Worm (Caenorhabditis elegans) whole organism, midembryonic: ENCODE data around the gene ulp-2.

ENCODE experiments used
- T22C8.4 ChIP-seq: fragments of 200-800 bp; sonication (Bioruptor generic); IDR thresholded peaks from 2 replicates; pipeline ENCODE4 v1.3.6; 2022; ENCODE audit warnings: missing genetic modification characterization, missing compliant biosample characterization
- cog-1 ChIP-seq: sonication (generic microtip); optimal IDR thresholded peaks from 2 replicates; lab custom pipeline; 2016; ENCODE audit warnings: missing genetic modification characterization, missing compliant biosample characterization
- flt-1 ChIP-seq: fragments of 200-800 bp; sonication (Bioruptor generic); IDR thresholded peaks from 2 replicates; pipeline ENCODE4 v1.3.6; 2022; ENCODE audit warnings: missing genetic modification characterization, missing compliant biosample characterization
- klf-2 ChIP-seq: fragments of 200-800 bp; sonication (Bioruptor generic); conservative IDR thresholded peaks from 2 replicates; pipeline ENCODE4 v1.3.6; 2022; ENCODE audit warnings: missing genetic modification reagents, missing genetic modification characterization, missing compliant biosample characterization
- med-1 ChIP-seq: sonication (generic microtip); optimal IDR thresholded peaks from 2 replicates; lab custom pipeline; 2017; ENCODE audit warnings: missing genetic modification characterization, mild to moderate bottlenecking, missing compliant biosample characterization, antibody characterized with exemption, missing genetic modification reagents; ENCODE audit not compliant: insufficient read depth
- ref-1 ChIP-seq: fragments of 200-800 bp; sonication (Bioruptor generic); conservative IDR thresholded peaks from 2 replicates; pipeline ENCODE4 v1.3.6; 2022; ENCODE audit warnings: missing genetic modification reagents, missing genetic modification characterization, missing compliant biosample characterization
- tab-1 ChIP-seq: fragments of 200-800 bp; sonication (Bioruptor generic); IDR thresholded peaks from 2 replicates; pipeline ENCODE4 v1.3.6; 2022; ENCODE audit warnings: missing genetic modification characterization, missing compliant biosample characterization
- ztf-23 ChIP-seq: fragments of 200-800 bp; sonication (Bioruptor generic); IDR thresholded peaks from 2 replicates; pipeline ENCODE4 v1.3.6; 2022; ENCODE audit warnings: missing genetic modification reagents, missing genetic modification characterization, missing compliant biosample characterization
- ztf-29 ChIP-seq: fragments of 200-800 bp; sonication (Bioruptor generic); IDR thresholded peaks from 2 replicates; pipeline ENCODE4 v1.3.6; 2022; ENCODE audit warnings: missing genetic modification reagents, missing genetic modification characterization, missing compliant biosample characterization

Gene ulp-2

ce11 chrII:4959719-4960118, at the start of gene ulp-2:
TSS of gene ulp-2 (minus strand) at chrII:4959876.
- TF ChIP-seq tab-1 = no peak
- no peak for TF ChIP-seq cog-1 (tag; lab: Kevin White, UChicago)
- no peak for TF ChIP-seq med-1 (GFP tag; lab: Kevin White, UChicago)
- TF ChIP-seq ztf-23 (GFP tag; lab: Robert Waterston, UW) = 0 out of 2 replicates have a peak, but pooled peaks have one; percentile 19

ce11 chrII:5008033-5008432, 48.4 kb upstream of the ulp-2 start, which contains the start of gene F59A6.3:
TSS of gene F59A6.3 (plus strand) at chrII:5008333.
- TF ChIP-seq ztf-29 (GFP tag; lab: Robert Waterston, UW) = no peak
- TF ChIP-seq flt-1 (GFP tag; lab: Robert Waterston, UW) = no peak
- no peak for TF ChIP-seq T22C8.4 (GFP tag; lab: Robert Waterston, UW)
- TF ChIP-seq ref-1 = no peak
- TF ChIP-seq tab-1 = no peak
- TF ChIP-seq klf-2 (GFP tag; lab: Robert Waterston, UW) = no peak
- TF ChIP-seq med-1 (GFP tag; lab: Kevin White, UChicago) = no peak
- TF ChIP-seq cog-1 (tag; lab: Kevin White, UChicago) = no peak
- no peak for TF ChIP-seq ztf-23 (GFP tag; lab: Robert Waterston, UW)

ce11 chrII:5004781-5005180, 45.1 kb upstream of the ulp-2 start, which contains the start of gene F59A6.4:
TSS of gene F59A6.4 (plus strand) at chrII:5005081.
- TF ChIP-seq T22C8.4 (GFP tag; lab: Robert Waterston, UW) = no peak
- no peak for TF ChIP-seq klf-2 (GFP tag; lab: Robert Waterston, UW)
- no peak for TF ChIP-seq ztf-29 (GFP tag; lab: Robert Waterston, UW)
- no peak for TF ChIP-seq ref-1
- TF ChIP-seq cog-1 (tag; lab: Kevin White, UChicago) = no peak
- no peak for TF ChIP-seq flt-1 (GFP tag; lab: Robert Waterston, UW)
- no peak for TF ChIP-seq tab-1
- no peak for TF ChIP-seq ztf-23 (GFP tag; lab: Robert Waterston, UW)
- TF ChIP-seq med-1 (GFP tag; lab: Kevin White, UChicago) = no peak

- no peak for TF ChIP-seq ztf-29 (GFP tag; lab: Robert Waterston, UW)
- no peak for TF ChIP-seq med-1 (GFP tag; lab: Kevin White, UChicago)
- no peak for TF ChIP-seq cog-1 (tag; lab: Kevin White, UChicago)
- no peak for TF ChIP-seq T22C8.4 (GFP tag; lab: Robert Waterston, UW)
- no peak for TF ChIP-seq tab-1
- TF ChIP-seq flt-1 (GFP tag; lab: Robert Waterston, UW) = no peak
- no peak for TF ChIP-seq ztf-23 (GFP tag; lab: Robert Waterston, UW)
These were observed 44.0 kb upstream of the ulp-2 start, which contains the start of gene F59A6.10 for ce11 chrII:5003660-5004059. TSS of gene F59A6.10 (plus strand) at chrII:5003960.

ce11 chrII:5001866-5002265, 42.2 kb upstream of the ulp-2 start:
- no peak for TF ChIP-seq klf-2 (GFP tag; lab: Robert Waterston, UW)
- no peak for TF ChIP-seq T22C8.4 (GFP tag; lab: Robert Waterston, UW)
- TF ChIP-seq cog-1 (tag; lab: Kevin White, UChicago) = no peak
- no peak for TF ChIP-seq ztf-23 (GFP tag; lab: Robert Waterston, UW)
- no peak for TF ChIP-seq ztf-29 (GFP tag; lab: Robert Waterston, UW)
- TF ChIP-seq tab-1 = no peak
- TF ChIP-seq med-1 (GFP tag; lab: Kevin White, UChicago) = no peak
- no peak for TF ChIP-seq flt-1 (GFP tag; lab: Robert Waterston, UW)
- no peak for TF ChIP-seq ref-1

ce11 chrII:4999122-4999521, 39.4 kb upstream of the ulp-2 start, which contains the start of gene citk-2:
TSS of gene citk-2 (plus strand) at chrII:4999520.
- TF ChIP-seq flt-1 (GFP tag; lab: Robert Waterston, UW) = no peak
- TF ChIP-seq ztf-23 (GFP tag; lab: Robert Waterston, UW) = no peak
- no peak for TF ChIP-seq tab-1
- no peak for TF ChIP-seq T22C8.4 (GFP tag; lab: Robert Waterston, UW)
- TF ChIP-seq ref-1 = no peak
- no peak for TF ChIP-seq cog-1 (tag; lab: Kevin White, UChicago)
- TF ChIP-seq med-1 (GFP tag; lab: Kevin White, UChicago) = no peak
- TF ChIP-seq klf-2 (GFP tag; lab: Robert Waterston, UW) = no peak
- TF ChIP-seq ztf-29 (GFP tag; lab: Robert Waterston, UW) = no peak

ce11 chrII:4998657-4999056, 39.0 kb upstream of the ulp-2 start, which contains the start of gene F59A6.11:
TSS of gene F59A6.11 (minus strand) at chrII:4998757.
- no peak for TF ChIP-seq flt-1 (GFP tag; lab: Robert Waterston, UW)
- TF ChIP-seq cog-1 (tag; lab: Kevin White, UChicago) = no peak
- no peak for TF ChIP-seq ztf-29 (GFP tag; lab: Robert Waterston, UW)
- no peak for TF ChIP-seq tab-1
- TF ChIP-seq med-1 (GFP tag; lab: Kevin White, UChicago) = no peak
- TF ChIP-seq T22C8.4 (GFP tag; lab: Robert Waterston, UW) = no peak
- no peak for TF ChIP-seq klf-2 (GFP tag; lab: Robert Waterston, UW)

ce11 chrII:4994939-4995338, 35.3 kb upstream of the ulp-2 start, which contains the start of gene rnh-1.0:
TSS of gene rnh-1.0 (plus strand) at chrII:4995327.
- TF ChIP-seq klf-2 (GFP tag; lab: Robert Waterston, UW) = no peak

- TF ChIP-seq T22C8.4 (GFP tag; lab: Robert Waterston, UW) (no peak), tab-1 (no peak), ztf-23 (GFP tag; lab: Robert Waterston, UW) (no peak), klf-2 (GFP tag; lab: Robert Waterston, UW) (no peak), flt-1 (GFP tag; lab: Robert Waterston, UW) (no peak), ref-1 (no peak), cog-1 (tag; lab: Kevin White, UChicago) (no peak), ztf-29 (GFP tag; lab: Robert Waterston, UW) (no peak), med-1 (GFP tag; lab: Kevin White, UChicago) (no peak)
These were observed 34.0 kb upstream of the ulp-2 start, which contains the start of the genes eif-1 and vps-24 for ce11 chrII:4993530-4994192. TSS of gene eif-1 (minus strand) at chrII:4993580. TSS of gene vps-24 (plus strand) at chrII:4993998.
